Worm (Caenorhabditis elegans): ENCODE measurements around the gene R09E12.9.

ce11 chrV:748044-748443 lies 29.4 kb upstream of the R09E12.9 start, which contains the start of gene sri-4:
- TF ChIP-seq nhr-28 (tag; optimal IDR thresholded peaks at IDR 0.05) (no peak), lsy-2 (tag; optimal IDR thresholded peaks at IDR 0.05) (no peak), mep-1 (tag; optimal IDR thresholded peaks at IDR 0.05) (no peak)

All from whole organism, L1 larva.